Worm (Caenorhabditis elegans): ENCODE data around the gene C30G7.4.

DNA sequence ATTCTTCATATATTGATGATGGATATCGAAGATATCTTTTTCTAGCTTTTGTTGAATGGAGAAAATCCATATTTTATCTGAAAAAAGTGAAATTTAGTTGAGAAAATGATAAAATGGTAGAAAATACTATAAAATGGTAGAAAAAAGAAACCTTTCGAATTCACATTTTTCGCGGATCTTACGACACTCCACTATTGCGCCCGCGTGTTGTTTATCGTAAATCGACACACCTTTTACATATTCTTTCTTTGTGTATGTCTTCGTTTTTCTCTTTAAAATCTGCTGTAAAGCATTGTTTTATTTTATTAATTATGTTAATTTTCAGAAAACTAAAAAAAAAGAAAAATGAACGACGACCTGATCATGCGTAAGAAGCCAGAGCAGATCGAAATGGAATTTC is 43.9 kb upstream of the C30G7.4 start, which contains the start of the genes cdt-2 and T01C3.2:
- TF ChIP-seq ztf-29 (GFP tag; IDR thresholded peaks at IDR 0.05) (no peak), ref-1 (GFP tag; conservative IDR thresholded peaks at IDR 0.05) (no peak), ztf-23 (GFP tag; IDR thresholded peaks at IDR 0.05) (no peak), flt-1 (GFP tag; IDR thresholded peaks at IDR 0.05) (no peak), cog-1 (tag; optimal IDR thresholded peaks at IDR 0.05) (no peak)

Data from whole organism, midembryonic.